Worm (Caenorhabditis elegans) whole organism, late embryonic: ENCODE measurements around the gene mgrn-1.

ENCODE experiments used
- ceh-9 ChIP-seq: sonication (generic microtip); optimal IDR thresholded peaks from 2 replicates; lab custom pipeline; 2016; ENCODE audit warnings: mild to moderate bottlenecking, missing genetic modification characterization, inconsistent platforms, missing compliant biosample characterization
- dmd-4 ChIP-seq: sonication (generic microtip); optimal IDR thresholded peaks from 2 replicates; lab custom pipeline; 2016; ENCODE audit warnings: borderline replicate concordance, missing genetic modification characterization, missing compliant biosample characterization
- fkh-10 ChIP-seq: fragments of 150-350 bp; optimal IDR thresholded peaks from 2 replicates; lab custom pipeline; 2014; ENCODE audit warnings: missing biosample characterization, missing genetic modification reagents, missing genetic modification characterization
- mec-3 ChIP-seq: sonication (generic microtip); optimal IDR thresholded peaks from 2 replicates; lab custom pipeline; 2016; ENCODE audit warnings: borderline replicate concordance, missing genetic modification characterization, missing compliant biosample characterization
- pha-2 ChIP-seq: sonication (generic microtip); optimal IDR thresholded peaks from 2 replicates; lab custom pipeline; 2017; ENCODE audit warnings: mild to moderate bottlenecking, missing genetic modification characterization, missing compliant biosample characterization
- sox-4 ChIP-seq: sonication (generic microtip); optimal IDR thresholded peaks from 2 replicates; lab custom pipeline; 2017; ENCODE audit warnings: mild to moderate bottlenecking, missing genetic modification characterization, inconsistent platforms, missing compliant biosample characterization
- ztf-16 ChIP-seq: sonication (generic microtip); optimal IDR thresholded peaks from 2 replicates; lab custom pipeline; 2017; ENCODE audit warnings: missing genetic modification characterization, missing compliant biosample characterization

- TF ChIP-seq pha-2 (tag; lab: Kevin White, UChicago) (no peak), fkh-10 (GFP tag; lab: Kevin White, UChicago) (no peak), sox-4 (no peak), mec-3 (tag; lab: Kevin White, UChicago) (peak; percentile 44), ztf-16 (tag; lab: Kevin White, UChicago) (no peak), dmd-4 (tag; lab: Kevin White, UChicago) (no peak), ceh-9 (no peak)
Observed at ce11 chrX:14289993-14290392, 21.5 kb downstream of the mgrn-1 start.
